Fruit fly (Drosophila melanogaster) S2 (cell line): Measurements from ENCODE around the gene CG17109.

Experiments used
- CG8478 ChIP-seq: fragments of >200 bp; optimal IDR thresholded peaks from 2 replicates; lab custom pipeline; 2018
- CTCF ChIP-seq, 2 experiments: fragments of >200 bp; optimal IDR thresholded peaks; 2 replicates each; lab custom pipeline; 2018

- TF ChIP-seq CG8478 (no peak), CTCF (optimal IDR thresholded peaks at IDR 0.05; lab: Kevin White, UChicago) (no peak)
Observed at dm6 chr3R:23126241-23127022, 30.9 kb downstream of the CG17109 start, which contains the start of gene CG31365.
